Worm (Caenorhabditis elegans) whole organism, L4 larva: ENCODE measurements around the gene B0228.6.

Experiments used
- D1046.2 ChIP-seq: fragments of 200-800 bp; sonication (Bioruptor generic); IDR thresholded peaks from 2 replicates; pipeline ENCODE4 v1.3.6; 2022; ENCODE audit warnings: missing genetic modification characterization, missing compliant biosample characterization
- F26F4.8 ChIP-seq: fragments of 200-800 bp; sonication (Bioruptor generic); conservative IDR thresholded peaks from 2 replicates; pipeline ENCODE4 v1.3.6; 2022; ENCODE audit warnings: missing genetic modification characterization, missing compliant biosample characterization
- F49E8.2 ChIP-seq: sonication (generic microtip); optimal IDR thresholded peaks from 2 replicates; lab custom pipeline; 2016; ENCODE audit warnings: missing compliant biosample characterization, mild to moderate bottlenecking, missing genetic modification characterization, borderline replicate concordance
- R02D3.7 ChIP-seq: fragments of 150-350 bp; sonication (generic microtip); optimal IDR thresholded peaks from 3 replicates; lab custom pipeline; 2014; ENCODE audit warnings: missing biosample characterization, missing genetic modification characterization
- Y75B8A.6 ChIP-seq: fragments of 200-800 bp; sonication (Bioruptor generic); IDR thresholded peaks from 2 replicates; pipeline ENCODE4 v1.3.6; 2022; ENCODE audit warnings: missing genetic modification reagents, missing genetic modification characterization, missing compliant biosample characterization
- ZK337.2 ChIP-seq: fragments of 200-800 bp; sonication (Bioruptor generic); IDR thresholded peaks from 2 replicates; pipeline ENCODE4 v1.3.6; 2022; ENCODE audit warnings: missing genetic modification reagents, missing genetic modification characterization, missing compliant biosample characterization
- ZK546.5 ChIP-seq, 2 experiments: sonication (generic microtip); optimal IDR thresholded peaks; 2 replicates each; lab custom pipeline; 2017; ENCODE audit warnings: missing biosample characterization in 2 of 2, missing genetic modification characterization in 2 of 2
- aha-1 ChIP-seq: fragments of 150-350 bp; peaks from one replicate; lab custom pipeline; 2014; ENCODE audit warnings: missing biosample characterization, missing genetic modification characterization
- ceh-20 ChIP-seq: fragments of 200-800 bp; sonication (Bioruptor generic); IDR thresholded peaks from 2 replicates; pipeline ENCODE4 v1.3.6; 2022; ENCODE audit warnings: missing genetic modification reagents, missing genetic modification characterization, missing compliant biosample characterization
- ceh-28 ChIP-seq: fragments of 150-350 bp; optimal IDR thresholded peaks from 2 replicates; lab custom pipeline; 2014; ENCODE audit warnings: missing biosample characterization, missing genetic modification reagents, missing genetic modification characterization
- ceh-32 ChIP-seq: sonication (generic microtip); optimal IDR thresholded peaks from 2 replicates; lab custom pipeline; 2016; ENCODE audit warnings: mild to moderate bottlenecking, missing genetic modification characterization, missing compliant biosample characterization; ENCODE audit not compliant: poor library complexity
- ces-1 ChIP-seq: fragments of 150-350 bp; sonication (generic microtip); optimal IDR thresholded peaks from 4 replicates; lab custom pipeline; 2014; ENCODE audit warnings: missing biosample characterization, missing genetic modification reagents, missing genetic modification characterization
- cey-2 ChIP-seq: sonication (generic microtip); optimal IDR thresholded peaks from 3 replicates; lab custom pipeline; 2017; ENCODE audit warnings: missing genetic modification characterization, mild to moderate bottlenecking, missing compliant biosample characterization, antibody characterized with exemption, borderline replicate concordance; ENCODE audit not compliant: insufficient read depth
- ctbp-1 ChIP-seq: fragments of 200-800 bp; sonication (Bioruptor generic); IDR thresholded peaks from 2 replicates; pipeline ENCODE4 v1.3.6; 2022; ENCODE audit warnings: missing genetic modification reagents, missing genetic modification characterization, missing compliant biosample characterization
- daf-16 ChIP-seq, 3 experiments: sonication (generic microtip); optimal IDR thresholded peaks; 2 replicates each; lab custom pipeline; 2016 to 2017; ENCODE audit warnings: missing genetic modification characterization in 3 of 3, missing genetic modification reagents in 3 of 3, mild to moderate bottlenecking in 2 of 3, missing compliant biosample characterization in 2 of 3, missing biosample characterization in 1 of 3, moderate library complexity in 1 of 3
- dmd-6 ChIP-seq: fragments of 200-800 bp; sonication (Bioruptor generic); IDR thresholded peaks from 2 replicates; pipeline ENCODE4 v1.3.6; 2022; ENCODE audit warnings: missing genetic modification reagents, missing genetic modification characterization, missing compliant biosample characterization
- dve-1 ChIP-seq: sonication (generic microtip); optimal IDR thresholded peaks from 2 replicates; lab custom pipeline; 2017; ENCODE audit warnings: antibody characterized with exemption, mild to moderate bottlenecking, missing genetic modification characterization, missing compliant biosample characterization; ENCODE audit not compliant: insufficient read depth
- egl-27 ChIP-seq: sonication (generic microtip); optimal IDR thresholded peaks from 3 replicates; lab custom pipeline; 2017; ENCODE audit warnings: missing biosample characterization, missing genetic modification reagents, missing genetic modification characterization
- egl-43 ChIP-seq: fragments of 200-800 bp; sonication (Bioruptor generic); IDR thresholded peaks from 2 replicates; pipeline ENCODE4 v1.3.6; 2022; ENCODE audit warnings: missing genetic modification reagents, missing genetic modification characterization, missing compliant biosample characterization
- fkh-10 ChIP-seq: fragments of 150-350 bp; optimal IDR thresholded peaks from 2 replicates; lab custom pipeline; 2014; ENCODE audit warnings: missing biosample characterization, missing genetic modification reagents, missing genetic modification characterization
- fos-1 ChIP-seq: fragments of 150-350 bp; optimal IDR thresholded peaks from 2 replicates; lab custom pipeline; 2014; ENCODE audit warnings: missing biosample characterization, missing genetic modification characterization
- lim-7 ChIP-seq: fragments of 200-800 bp; sonication (Bioruptor generic); IDR thresholded peaks from 2 replicates; pipeline ENCODE4 v1.3.6; 2022; ENCODE audit warnings: missing genetic modification characterization, missing compliant biosample characterization
- lin-15B ChIP-seq: fragments of 150-350 bp; sonication (generic microtip); optimal IDR thresholded peaks from 3 replicates; lab custom pipeline; 2014; ENCODE audit warnings: missing biosample characterization, missing genetic modification characterization
- lin-29 ChIP-seq: fragments of 200-800 bp; sonication (Bioruptor generic); IDR thresholded peaks from 2 replicates; pipeline ENCODE4 v1.3.6; 2022; ENCODE audit warnings: missing genetic modification reagents, missing genetic modification characterization, missing compliant biosample characterization
- lir-3 ChIP-seq: sonication (generic microtip); optimal IDR thresholded peaks from 2 replicates; lab custom pipeline; 2016; ENCODE audit warnings: mild to moderate bottlenecking, missing genetic modification characterization, missing compliant biosample characterization
- lsy-2 ChIP-seq, 2 experiments: fragments of 150-350 bp in 1 of 2; sonication (generic microtip) in 1 of 2; optimal IDR thresholded peaks; 2 replicates each; lab custom pipeline; 2014 to 2017; ENCODE audit warnings: missing biosample characterization in 2 of 2, missing genetic modification characterization in 2 of 2
- madf-5 ChIP-seq, 2 experiments: fragments of 200-800 bp; sonication (Bioruptor generic); IDR thresholded peaks; 2 replicates each; pipeline ENCODE4 v1.3.6; 2022; ENCODE audit warnings: missing compliant biosample characterization in 2 of 2, missing genetic modification characterization in 2 of 2
- mdl-1 ChIP-seq, 2 experiments: fragments of 150-350 bp in 1 of 2; sonication (generic microtip) in 1 of 2; optimal IDR thresholded peaks; 2 replicates each; lab custom pipeline; 2014 to 2017; ENCODE audit warnings: missing biosample characterization in 2 of 2, missing genetic modification characterization in 2 of 2
- mdt-29 ChIP-seq: fragments of 200-800 bp; sonication (Bioruptor generic); IDR thresholded peaks from 2 replicates; pipeline ENCODE4 v1.3.6; 2022; ENCODE audit warnings: missing genetic modification reagents, missing genetic modification characterization, missing compliant biosample characterization
- mes-2 ChIP-seq: sonication (generic microtip); optimal IDR thresholded peaks from 2 replicates; lab custom pipeline; 2016; ENCODE audit warnings: missing genotype, mild to moderate bottlenecking, missing genetic modification characterization, missing compliant biosample characterization; ENCODE audit not compliant: poor library complexity, severe bottlenecking
- mxl-2 ChIP-seq: fragments of 200-800 bp; sonication (Bioruptor generic); conservative IDR thresholded peaks from 2 replicates; pipeline ENCODE4 v1.3.6; 2022; ENCODE audit warnings: missing genetic modification reagents, missing genetic modification characterization, missing compliant biosample characterization
- nhr-10 ChIP-seq: fragments of 150-350 bp; optimal IDR thresholded peaks from 2 replicates; lab custom pipeline; 2014; ENCODE audit warnings: missing biosample characterization, missing genetic modification characterization
- nhr-77 ChIP-seq: fragments of 150-350 bp; optimal IDR thresholded peaks from 2 replicates; lab custom pipeline; 2014; ENCODE audit warnings: missing biosample characterization, missing genetic modification characterization
- pqm-1 ChIP-seq: sonication (generic microtip); optimal IDR thresholded peaks from 2 replicates; lab custom pipeline; 2017; ENCODE audit warnings: missing biosample characterization, missing genetic modification characterization
- sdz-12 ChIP-seq: fragments of 200-800 bp; sonication (Bioruptor generic); optimal IDR thresholded peaks from 2 replicates; lab custom pipeline; 2018; ENCODE audit warnings: mild to moderate bottlenecking, missing genetic modification characterization, missing compliant biosample characterization
- snpc-1.2 ChIP-seq: fragments of 200-800 bp; sonication (Bioruptor generic); IDR thresholded peaks from 2 replicates; pipeline ENCODE4 v1.3.6; 2022; ENCODE audit warnings: missing genetic modification reagents, missing genetic modification characterization, missing compliant biosample characterization
- spr-1 ChIP-seq: sonication (generic microtip); optimal IDR thresholded peaks from 2 replicates; lab custom pipeline; 2016; ENCODE audit warnings: mild to moderate bottlenecking, missing genetic modification characterization, missing compliant biosample characterization
- tra-1 ChIP-seq: fragments of 200-800 bp; sonication (Bioruptor generic); IDR thresholded peaks from 2 replicates; pipeline ENCODE4 v1.3.6; 2022; ENCODE audit warnings: missing genetic modification reagents, missing genetic modification characterization, missing compliant biosample characterization
- zfp-2 ChIP-seq: sonication (generic microtip); optimal IDR thresholded peaks from 2 replicates; lab custom pipeline; 2016; ENCODE audit warnings: mild to moderate bottlenecking, missing genetic modification characterization, missing compliant biosample characterization
- zfp-3 ChIP-seq: fragments of 200-800 bp; sonication (Bioruptor generic); conservative IDR thresholded peaks from 2 replicates; pipeline ENCODE4 v1.3.6; 2022; ENCODE audit warnings: missing genetic modification reagents, missing genetic modification characterization, missing compliant biosample characterization

Gene B0228.6

ce11 chrII:7755116-7755571, at the start of gene B0228.6, which contains the start of gene B0228.1:
B0228.6 (minus strand) TSS chrII:7755166.
B0228.1 (plus strand) TSS chrII:7755343.
- 0 out of 2 replicates have a peak, but pooled peaks have one; percentile 24 for TF ChIP-seq ctbp-1 (GFP tag; lab: Robert Waterston, UW)
- no peak for TF ChIP-seq lin-29
- no peak for TF ChIP-seq ZK337.2 (GFP tag; lab: Robert Waterston, UW)
- no peak for TF ChIP-seq fos-1 (tag; lab: Kevin White, UChicago)
- TF ChIP-seq ZK546.5 (tag; optimal IDR thresholded peaks at IDR 0.05; lab: Kevin White, UChicago): no peak
- no peak for TF ChIP-seq mxl-2 (GFP tag; lab: Robert Waterston, UW)
- no peak for TF ChIP-seq lir-3 (tag; lab: Kevin White, UChicago)
- peak in 1 of 2 experiments; percentile 6 for TF ChIP-seq mdl-1 (tag; optimal IDR thresholded peaks at IDR 0.05; lab: Kevin White, UChicago)

ce11 chrII:7803174-7803573, 48.2 kb upstream of the B0228.6 start:
- TF ChIP-seq dmd-6 (GFP tag; lab: Robert Waterston, UW) (no peak), ZK337.2 (GFP tag; lab: Robert Waterston, UW) (no peak), D1046.2 (no peak), lin-29 (no peak), egl-27 (no peak), madf-5 (GFP tag; IDR thresholded peaks at IDR 0.05; lab: Robert Waterston, UW) (no peak), ceh-32 (tag; lab: Kevin White, UChicago) (no peak), snpc-1.2 (GFP tag; lab: Robert Waterston, UW) (no peak), aha-1 (tag; lab: Kevin White, UChicago) (no peak), F26F4.8 (GFP tag; lab: Robert Waterston, UW) (no peak), mes-2 (tag; lab: Kevin White, UChicago) (no peak), nhr-10 (tag; lab: Kevin White, UChicago) (no peak), egl-43 (GFP tag; lab: Robert Waterston, UW) (no peak)

- no peak for TF ChIP-seq ZK337.2 (GFP tag; lab: Robert Waterston, UW)
- TF ChIP-seq lin-15B: no peak
- TF ChIP-seq, all 104 proteins: peak for 0
Measured at ce11 chrII:7801899-7802298, 46.9 kb upstream of the B0228.6 start.

- TF ChIP-seq daf-16 (GFP tag; optimal IDR thresholded peaks at IDR 0.05; lab: Kevin White, UChicago): no peak
- no peak for TF ChIP-seq daf-16 (tag; optimal IDR thresholded peaks at IDR 0.05; lab: Kevin White, UChicago)
- TF ChIP-seq Y75B8A.6 (GFP tag; lab: Robert Waterston, UW): no peak
- TF ChIP-seq dmd-6 (GFP tag; lab: Robert Waterston, UW): peak; percentile 25; the same call in 1 of the 2 replicates
- TF ChIP-seq pqm-1 (tag; lab: Kevin White, UChicago): peak; percentile 52
- TF ChIP-seq ceh-20: no peak
- no peak for TF ChIP-seq ZK337.2 (GFP tag; lab: Robert Waterston, UW)
Measured at ce11 chrII:7801255-7801654, 46.3 kb upstream of the B0228.6 start.

- TF ChIP-seq ces-1 (GFP tag; lab: Kevin White, UChicago) (peak; percentile 40), lir-3 (tag; lab: Kevin White, UChicago) (no peak), fkh-10 (peak; percentile 10)
Measured at ce11 chrII:7795299-7795698, 40.3 kb upstream of the B0228.6 start.

- TF ChIP-seq tra-1: no peak
- no peak for TF ChIP-seq dve-1 (tag; lab: Kevin White, UChicago)
- no peak for TF ChIP-seq pqm-1 (tag; lab: Kevin White, UChicago)
- no peak for TF ChIP-seq F49E8.2 (tag; lab: Kevin White, UChicago)
- no peak for TF ChIP-seq zfp-2 (tag; lab: Kevin White, UChicago)
- no peak for TF ChIP-seq cey-2 (tag; lab: Kevin White, UChicago)
- no peak for TF ChIP-seq lsy-2 (tag; optimal IDR thresholded peaks at IDR 0.05; lab: Kevin White, UChicago)
- no peak for TF ChIP-seq ceh-28 (tag; lab: Kevin White, UChicago)
- TF ChIP-seq mxl-2 (GFP tag; lab: Robert Waterston, UW): no peak
- TF ChIP-seq zfp-3: no peak
- TF ChIP-seq spr-1 (tag; lab: Kevin White, UChicago): no peak
- no peak for TF ChIP-seq nhr-77 (tag; lab: Kevin White, UChicago)
- no peak for TF ChIP-seq ceh-32 (tag; lab: Kevin White, UChicago)
- no peak for TF ChIP-seq sdz-12
- no peak for TF ChIP-seq mdt-29 (GFP tag; lab: Robert Waterston, UW)
- TF ChIP-seq R02D3.7 (tag; lab: Kevin White, UChicago): no peak
- TF ChIP-seq lim-7 (GFP tag; lab: Robert Waterston, UW): no peak
Measured at ce11 chrII:7794222-7794621, 39.3 kb upstream of the B0228.6 start, which contains the start of gene glr-4. glr-4 (minus strand) TSS chrII:7794322.
